Worm (Caenorhabditis elegans): ENCODE data around the gene ins-22.

- TF ChIP-seq snu-23 (GFP tag; optimal IDR thresholded peaks at IDR 0.05): no peak
- no peak for TF ChIP-seq lin-35 (GFP tag; optimal IDR thresholded peaks at IDR 0.05)
Observed at ce11 chrIII:10033213-10033612, 7.1 kb downstream of the ins-22 start, which contains the start of gene M04D8.5.

Measured in whole organism, L1 larva.